Fruit fly (Drosophila melanogaster) whole organism, embryonic: Measurements from ENCODE around the gene CG8117.

Experiments
- Ada2b ChIP-seq: fragments of 200-800 bp; sonication (Bioruptor generic); IDR thresholded peaks from 2 replicates; pipeline ENCODE4 v1.3.6; 2022; ENCODE audit warnings: missing biosample characterization, missing genetic modification characterization
- CG10431 ChIP-seq: fragments of 200-800 bp; sonication (Bioruptor generic); optimal IDR thresholded peaks from 3 replicates; lab custom pipeline; 2018; ENCODE audit warnings: missing biosample characterization, mild to moderate bottlenecking, missing genetic modification characterization
- CG11398 ChIP-seq: fragments of 200-800 bp; sonication (Bioruptor generic); optimal IDR thresholded peaks from 2 replicates; lab custom pipeline; 2016; ENCODE audit warnings: missing biosample characterization, missing genetic modification characterization
- CG11696 ChIP-seq: fragments of 200-800 bp; sonication (Bioruptor generic); IDR thresholded peaks from 2 replicates; pipeline ENCODE4 v1.3.6; 2022; ENCODE audit warnings: missing biosample characterization, missing genetic modification characterization
- CG14710 ChIP-seq: fragments of 200-800 bp; sonication (Bioruptor generic); optimal IDR thresholded peaks from 3 replicates; lab custom pipeline; 2019; ENCODE audit warnings: missing biosample characterization, mild to moderate bottlenecking, missing genetic modification characterization, moderate library complexity
- CG2129 ChIP-seq: fragments of 200-800 bp; sonication (Bioruptor generic); IDR thresholded peaks from 2 replicates; pipeline ENCODE4 v1.3.6; 2022; ENCODE audit warnings: missing biosample characterization, missing genetic modification characterization; ENCODE audit not compliant: partially characterized antibody
- CG34224 ChIP-seq: fragments of 200-800 bp; sonication (Bioruptor generic); IDR thresholded peaks from 3 replicates; pipeline ENCODE4 v1.3.6; 2022; ENCODE audit warnings: missing biosample characterization, missing genetic modification characterization; ENCODE audit not compliant: partially characterized antibody
- CG42726 ChIP-seq: fragments of 200-800 bp; sonication (Bioruptor generic); IDR thresholded peaks from 2 replicates; pipeline ENCODE4 v1.3.6; 2022; ENCODE audit warnings: missing biosample characterization, missing genetic modification characterization; ENCODE audit not compliant: partially characterized antibody
- CG5180 ChIP-seq: fragments of 200-800 bp; sonication (Bioruptor generic); optimal IDR thresholded peaks from 3 replicates; lab custom pipeline; 2017; ENCODE audit warnings: missing biosample characterization, missing genetic modification characterization, mild to moderate bottlenecking, moderate library complexity, missing genetic modification reagents
- CG7839 ChIP-seq: fragments of 200-800 bp; sonication (Bioruptor generic); optimal IDR thresholded peaks from 3 replicates; lab custom pipeline; 2018; ENCODE audit warnings: missing biosample characterization, mild to moderate bottlenecking, missing genetic modification characterization, moderate library complexity
- CG8359 ChIP-seq: fragments of 200-800 bp; sonication (Bioruptor generic); optimal IDR thresholded peaks from 2 replicates; lab custom pipeline; 2017; ENCODE audit warnings: missing biosample characterization, mild to moderate bottlenecking, missing genetic modification characterization, borderline replicate concordance
- CG8388 ChIP-seq: fragments of 200-800 bp; sonication (Bioruptor generic); optimal IDR thresholded peaks from 2 replicates; lab custom pipeline; 2019; ENCODE audit warnings: missing biosample characterization, mild to moderate bottlenecking, missing genetic modification characterization, moderate library complexity
- Chrac-16 ChIP-seq: fragments of 200-800 bp; sonication (Bioruptor generic); optimal IDR thresholded peaks from 3 replicates; lab custom pipeline; 2016; ENCODE audit warnings: missing biosample characterization, missing genetic modification characterization
- D19B ChIP-seq: fragments of 200-800 bp; sonication (Bioruptor generic); optimal IDR thresholded peaks from 2 replicates; lab custom pipeline; 2017; ENCODE audit warnings: missing biosample characterization, mild to moderate bottlenecking, missing genetic modification characterization
- Dek ChIP-seq: fragments of 200-800 bp; sonication (Bioruptor generic); optimal IDR thresholded peaks from 3 replicates; lab custom pipeline; 2019; ENCODE audit warnings: missing biosample characterization, mild to moderate bottlenecking, missing genetic modification characterization, moderate library complexity
- Dfd ChIP-seq, 2 experiments: fragments of >200 bp; optimal IDR thresholded peaks; 2 replicates each; lab custom pipeline; 2017; ENCODE audit warnings: missing biosample characterization in 2 of 2, missing genetic modification characterization in 2 of 2
- Dll ChIP-seq: fragments of 200-800 bp; sonication (Bioruptor generic); IDR thresholded peaks from 4 replicates; pipeline ENCODE4 v1.3.6; 2022; ENCODE audit warnings: missing biosample characterization, missing genetic modification characterization; ENCODE audit not compliant: partially characterized antibody
- Hand ChIP-seq: fragments of 200-800 bp; sonication (Bioruptor generic); optimal IDR thresholded peaks from 2 replicates; lab custom pipeline; 2017; ENCODE audit warnings: mild to moderate bottlenecking, missing biosample characterization, missing genetic modification reagents, missing genetic modification characterization
- Kr ChIP-seq: fragments of 200-800 bp; sonication (Bioruptor generic); optimal IDR thresholded peaks from 2 replicates; lab custom pipeline; 2017; ENCODE audit warnings: missing biosample characterization, mild to moderate bottlenecking, missing genetic modification characterization
- Lpt ChIP-seq: fragments of >200 bp; optimal IDR thresholded peaks from 2 replicates; lab custom pipeline; 2018; ENCODE audit warnings: missing biosample characterization, missing genetic modification characterization
- MBD-R2 ChIP-seq: fragments of 200-800 bp; sonication (Bioruptor generic); IDR thresholded peaks from 2 replicates; pipeline ENCODE4 v1.3.6; 2022; ENCODE audit warnings: missing biosample characterization, missing genetic modification characterization
- NC2α ChIP-seq: fragments of 200-800 bp; sonication (Bioruptor generic); optimal IDR thresholded peaks from 2 replicates; lab custom pipeline; 2016; ENCODE audit warnings: missing biosample characterization, missing genetic modification characterization
- NC2β ChIP-seq: fragments of 200-800 bp; sonication (Bioruptor generic); optimal IDR thresholded peaks from 2 replicates; lab custom pipeline; 2016; ENCODE audit warnings: missing biosample characterization, missing genetic modification characterization
- Nf-YA ChIP-seq: fragments of 200-800 bp; sonication (Bioruptor generic); IDR thresholded peaks from 2 replicates; pipeline ENCODE4 v1.3.6; 2022; ENCODE audit warnings: missing biosample characterization, missing genetic modification characterization
- Scr ChIP-seq: fragments of 200-800 bp; sonication (Bioruptor generic); IDR thresholded peaks from 2 replicates; pipeline ENCODE4 v1.3.6; 2022; ENCODE audit warnings: missing biosample characterization, missing genetic modification characterization; ENCODE audit not compliant: partially characterized antibody
- Sry-δ ChIP-seq: fragments of 200-800 bp; sonication (Bioruptor generic); optimal IDR thresholded peaks from 2 replicates; lab custom pipeline; 2016; ENCODE audit warnings: missing biosample characterization, missing genetic modification characterization
- Usf ChIP-seq: fragments of 200-800 bp; sonication (Bioruptor generic); optimal IDR thresholded peaks from 2 replicates; lab custom pipeline; 2017; ENCODE audit warnings: missing genotype, missing biosample characterization, missing genetic modification characterization
- ash1 ChIP-seq: fragments of 200-800 bp; sonication (Bioruptor generic); optimal IDR thresholded peaks from 2 replicates; lab custom pipeline; 2018; ENCODE audit warnings: missing biosample characterization, mild to moderate bottlenecking, missing genetic modification characterization
- dpn ChIP-seq, 2 experiments: fragments of 200-800 bp; sonication (Bioruptor generic); optimal IDR thresholded peaks; 3 replicates each; lab custom pipeline; 2016; ENCODE audit warnings: missing biosample characterization in 2 of 2, missing genetic modification characterization in 2 of 2
- en ChIP-seq: fragments of 200-800 bp; sonication (Bioruptor generic); optimal IDR thresholded peaks from 2 replicates; lab custom pipeline; 2016; ENCODE audit warnings: missing biosample characterization, missing genetic modification characterization
- eyg ChIP-seq: fragments of 200-800 bp; sonication (Bioruptor generic); optimal IDR thresholded peaks from 3 replicates; lab custom pipeline; 2016; ENCODE audit warnings: missing biosample characterization, missing genetic modification characterization
- gt ChIP-seq: fragments of 200-800 bp; sonication (Bioruptor generic); IDR thresholded peaks from 2 replicates; pipeline ENCODE4 v1.3.6; 2022; ENCODE audit warnings: missing biosample characterization, missing genetic modification characterization
- hb ChIP-seq: fragments of 200-800 bp; sonication (Bioruptor generic); IDR thresholded peaks from 3 replicates; pipeline ENCODE4 v1.3.6; 2022; ENCODE audit warnings: missing biosample characterization, missing genetic modification characterization; ENCODE audit not compliant: partially characterized antibody
- ind ChIP-seq: fragments of 200-800 bp; sonication (Bioruptor generic); optimal IDR thresholded peaks from 3 replicates; lab custom pipeline; 2016; ENCODE audit warnings: missing biosample characterization, missing genetic modification characterization
- kni ChIP-seq: fragments of 200-800 bp; sonication (Bioruptor generic); optimal IDR thresholded peaks from 3 replicates; lab custom pipeline; 2017; ENCODE audit warnings: mild to moderate bottlenecking, missing biosample characterization, missing genetic modification reagents, missing genetic modification characterization
- lbe ChIP-seq: fragments of 200-800 bp; sonication (Bioruptor generic); optimal IDR thresholded peaks from 2 replicates; lab custom pipeline; 2016; ENCODE audit warnings: missing biosample characterization, mild to moderate bottlenecking, missing genetic modification characterization
- lmd ChIP-seq: fragments of 200-800 bp; sonication (Bioruptor generic); IDR thresholded peaks from 2 replicates; pipeline ENCODE4 v1.3.6; 2022; ENCODE audit warnings: missing biosample characterization, missing genetic modification characterization
- mirr ChIP-seq: fragments of 200-800 bp; sonication (Bioruptor generic); optimal IDR thresholded peaks from 3 replicates; lab custom pipeline; 2018; ENCODE audit warnings: missing biosample characterization, mild to moderate bottlenecking, missing genetic modification characterization
- nau ChIP-seq: fragments of 200-800 bp; sonication (Bioruptor generic); optimal IDR thresholded peaks from 3 replicates; lab custom pipeline; 2017; ENCODE audit warnings: missing biosample characterization, mild to moderate bottlenecking, missing genetic modification characterization, missing genetic modification reagents
- nerfin-2 ChIP-seq: fragments of 200-800 bp; sonication (Bioruptor generic); IDR thresholded peaks from 2 replicates; pipeline ENCODE4 v1.3.6; 2022; ENCODE audit warnings: missing biosample characterization, missing genetic modification characterization; ENCODE audit not compliant: partially characterized antibody
- p53 ChIP-seq: fragments of 200-800 bp; sonication (Bioruptor generic); optimal IDR thresholded peaks from 2 replicates; lab custom pipeline; 2016; ENCODE audit warnings: missing biosample characterization, missing genetic modification characterization
- pho ChIP-seq: fragments of 200-800 bp; sonication (Bioruptor generic); optimal IDR thresholded peaks from 2 replicates; lab custom pipeline; 2016; ENCODE audit warnings: missing biosample characterization, missing genetic modification characterization
- pnt ChIP-seq: fragments of 200-800 bp; sonication (Bioruptor generic); optimal IDR thresholded peaks from 3 replicates; lab custom pipeline; 2016; ENCODE audit warnings: missing biosample characterization, missing genetic modification characterization
- pzg ChIP-seq: fragments of 200-800 bp; sonication (Bioruptor generic); optimal IDR thresholded peaks from 3 replicates; lab custom pipeline; 2018; ENCODE audit warnings: missing biosample characterization, mild to moderate bottlenecking, missing genetic modification characterization, moderate library complexity
- sc ChIP-seq, 3 experiments: fragments of >200 bp in 2 of 3; fragments of 200-800 bp in 1 of 3; sonication (Bioruptor generic) in 1 of 3; optimal IDR thresholded peaks; 2 replicates in 2 of 3; 3 replicates in 1 of 3; lab custom pipeline; 2017; ENCODE audit warnings: mild to moderate bottlenecking in 1 of 3, missing biosample characterization in 1 of 3, missing genetic modification characterization in 1 of 3, missing genetic modification reagents in 1 of 3
- trh ChIP-seq: fragments of 200-800 bp; sonication (Bioruptor generic); optimal IDR thresholded peaks from 2 replicates; lab custom pipeline; 2016; ENCODE audit warnings: missing biosample characterization, missing genetic modification characterization
- vvl ChIP-seq: fragments of 200-800 bp; sonication (Bioruptor generic); IDR thresholded peaks from 2 replicates; pipeline ENCODE4 v1.3.6; 2022; ENCODE audit warnings: missing biosample characterization, missing genetic modification characterization
- zf30C ChIP-seq: fragments of 200-800 bp; sonication (Bioruptor generic); optimal IDR thresholded peaks from 3 replicates; lab custom pipeline; 2018; ENCODE audit warnings: missing biosample characterization, mild to moderate bottlenecking, missing genetic modification characterization

Gene CG8117

DNA sequence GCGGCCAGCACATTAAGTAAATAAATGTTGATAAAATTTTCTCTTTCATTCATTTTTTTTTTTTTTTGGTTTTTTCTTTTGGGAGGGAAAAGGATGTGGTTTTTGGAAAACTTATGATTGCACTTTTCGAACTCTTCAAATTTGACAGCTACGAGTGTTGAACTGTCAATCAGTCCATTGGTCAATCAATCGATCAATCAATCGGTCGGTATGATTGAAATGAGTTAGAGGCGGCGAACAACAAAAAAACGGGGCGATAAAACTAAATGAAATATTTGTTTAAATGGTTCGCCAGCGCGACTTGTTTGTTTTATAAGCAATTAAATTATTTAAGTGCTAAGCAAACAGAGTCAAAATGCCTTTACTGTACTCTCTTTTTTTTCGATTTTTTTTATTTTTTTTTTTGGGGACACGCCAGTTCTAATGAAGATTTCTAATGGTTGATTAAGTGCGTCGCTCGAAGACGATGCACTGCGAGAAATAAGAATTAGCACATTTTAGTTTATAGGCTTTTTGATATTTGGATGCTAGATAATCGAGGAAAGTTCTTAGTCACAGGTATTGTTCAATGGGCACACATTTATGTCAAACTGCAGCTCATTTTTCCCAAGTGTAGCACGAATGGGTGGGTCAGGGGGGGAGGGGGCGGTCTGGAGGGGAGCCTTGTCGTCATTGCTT, 24.9 kb upstream of the CG8117 start (continued):
- TF ChIP-seq kni (no peak), CG8388 (GFP tag; lab: Kevin White, UChicago) (peak; percentile 78), hb (GFP tag; lab: Robert Waterston, UW) (no peak), NC2α (GFP tag; lab: Kevin White, UChicago) (peak; percentile 61), CG10431 (peak; percentile 39), gt (peak; percentile 56; the same call in 1 of the 2 replicates), Lpt (GFP tag; lab: Kevin White, UChicago) (no peak), Hand (GFP tag; lab: Kevin White, UChicago) (peak; percentile 30), CG11398 (peak; percentile 62), ind (GFP tag; lab: Kevin White, UChicago) (peak; percentile 90), CG11696 (GFP tag; lab: Robert Waterston, UW) (peak; percentile 16; the same call in 1 of the 2 replicates), sc (optimal IDR thresholded peaks at IDR 0.05; lab: Kevin White, UChicago) (no peak), sc (GFP tag; optimal IDR thresholded peaks at IDR 0.05; lab: Kevin White, UChicago) (peak; percentile 79), nerfin-2 (GFP tag; lab: Robert Waterston, UW) (no peak), vvl (peak; percentile 83), pho (GFP tag; lab: Kevin White, UChicago) (peak; percentile 57), pzg (GFP tag; lab: Kevin White, UChicago) (no peak), p53 (peak; percentile 14), Kr (no peak), Dll (GFP tag; lab: Robert Waterston, UW) (no peak), pnt (peak; percentile 79), lmd (GFP tag; lab: Robert Waterston, UW) (peak; percentile 83), lbe (GFP tag; lab: Kevin White, UChicago) (no peak), trh (GFP tag; lab: Kevin White, UChicago) (peak; percentile 56), en (GFP tag; lab: Kevin White, UChicago) (peak; percentile 43), D19B (GFP tag; lab: Kevin White, UChicago) (peak; percentile 41), mirr (GFP tag; lab: Kevin White, UChicago) (no peak), NC2β (GFP tag; lab: Kevin White, UChicago) (peak; percentile 33), CG14710 (tag; lab: Kevin White, UChicago) (peak; percentile 71), Dfd (GFP tag; optimal IDR thresholded peaks at IDR 0.05; lab: Kevin White, UChicago) (no peak), CG34224 (GFP tag; lab: Robert Waterston, UW) (no peak), CG42726 (GFP tag; lab: Robert Waterston, UW) (no peak), CG2129 (GFP tag; lab: Robert Waterston, UW) (no peak), CG8359 (peak; percentile 83), Chrac-16 (GFP tag; lab: Kevin White, UChicago) (peak; percentile 80), MBD-R2 (GFP tag; lab: Robert Waterston, UW) (peak; percentile 40; the same call in 1 of the 2 replicates), zf30C (GFP tag; lab: Kevin White, UChicago) (peak; percentile 66), dpn (GFP tag; optimal IDR thresholded peaks at IDR 0.05; lab: Kevin White, UChicago) (peak; percentile 64 to 87), Dek (tag; lab: Kevin White, UChicago) (peak; percentile 61), nau (peak; percentile 63), Usf (GFP tag; lab: Kevin White, UChicago) (peak; percentile 50), Nf-YA (GFP tag; lab: Robert Waterston, UW) (peak; percentile 54), ash1 (GFP tag; lab: Kevin White, UChicago) (no peak), CG7839 (tag; lab: Kevin White, UChicago) (peak; percentile 87), CG5180 (peak; percentile 59), eyg (peak; percentile 31), Scr (GFP tag; lab: Robert Waterston, UW) (no peak), Sry-δ (peak; percentile 27), Ada2b (peak; percentile 74)
